Fruit fly (Drosophila melanogaster): ENCODE data around the gene CBP.

DNA sequence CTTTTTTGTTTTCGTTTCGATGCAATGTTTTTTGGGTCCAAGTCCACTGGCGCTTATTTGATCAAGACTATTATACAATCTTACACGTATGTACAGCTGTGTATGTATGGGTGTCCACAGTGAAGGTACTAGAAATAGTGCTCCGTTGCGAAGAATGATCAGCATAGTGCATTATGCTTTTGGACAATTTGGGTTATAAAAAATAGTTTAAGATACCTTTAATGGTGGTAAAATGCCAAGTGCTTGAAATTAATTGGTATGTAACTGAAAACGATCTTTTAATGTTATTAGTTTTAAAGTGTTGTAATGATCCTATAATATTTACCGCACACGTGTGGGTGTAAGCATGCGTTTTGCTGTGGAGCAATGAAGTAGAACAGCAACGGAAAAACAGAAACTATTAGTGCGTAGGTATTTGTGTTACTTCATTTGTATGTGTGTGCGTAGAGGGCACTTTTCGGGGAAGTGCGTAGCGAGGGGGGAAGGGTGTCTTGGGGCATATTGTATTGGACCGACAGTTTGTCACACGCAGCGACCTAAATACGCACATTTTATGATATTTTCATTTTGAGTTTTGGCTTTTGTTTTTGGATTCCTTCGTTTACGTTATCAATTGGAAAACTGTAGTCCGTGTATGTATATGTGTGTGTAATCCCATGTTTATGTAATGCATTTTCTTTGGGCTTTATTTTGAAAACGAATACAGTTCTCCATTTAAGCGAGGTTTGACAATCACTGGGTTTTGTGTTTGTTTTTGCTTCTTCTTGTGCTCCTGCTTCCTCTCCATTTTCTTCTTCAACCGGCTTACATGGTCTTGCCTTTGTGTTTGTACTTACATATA is 811 bp upstream of the CBP start:
- no peak for TF ChIP-seq h (optimal IDR thresholded peaks at IDR 0.05)
- TF ChIP-seq ttk (optimal IDR thresholded peaks at IDR 0.05): no peak
- TF ChIP-seq insv (optimal IDR thresholded peaks at IDR 0.05): no peak
- no peak for TF ChIP-seq psq (optimal IDR thresholded peaks at IDR 0.05)
- TF ChIP-seq Sin3A (optimal IDR thresholded peaks at IDR 0.05): no peak
